Worm (Caenorhabditis elegans): ENCODE data around the gene B0303.16.

B0303.16 gene

ce11 chrIII:8656957-8657356 lies 47.9 kb upstream of the B0303.16 start (continued):
- no peak for TF ChIP-seq unc-39 (tag; optimal IDR thresholded peaks at IDR 0.05)
- peak; percentile 55 for TF ChIP-seq sma-3 (GFP tag; optimal IDR thresholded peaks at IDR 0.05)
- TF ChIP-seq fos-1 (tag; optimal IDR thresholded peaks at IDR 0.05) = peak; percentile 76
- no peak for TF ChIP-seq sem-4 (tag; optimal IDR thresholded peaks at IDR 0.05)
- TF ChIP-seq dmd-4 (tag; optimal IDR thresholded peaks at IDR 0.05) = no peak
- no peak for TF ChIP-seq egl-27 (tag; optimal IDR thresholded peaks at IDR 0.05)
- no peak for TF ChIP-seq blmp-1 (tag; optimal IDR thresholded peaks at IDR 0.05; ENCODE audit: insufficient read depth)
- no peak for TF ChIP-seq nhr-21 (tag; optimal IDR thresholded peaks at IDR 0.05)
- TF ChIP-seq gmeb-1 (tag; optimal IDR thresholded peaks at IDR 0.05) = peak; percentile 55
- no peak for TF ChIP-seq lin-13 (GFP tag; optimal IDR thresholded peaks at IDR 0.05)
- TF ChIP-seq zag-1 (tag; optimal IDR thresholded peaks at IDR 0.05) = no peak
- TF ChIP-seq Y55F3AM.14 (GFP tag; optimal IDR thresholded peaks at IDR 0.05) = no peak
- TF ChIP-seq ceh-16 (tag; optimal IDR thresholded peaks at IDR 0.05) = no peak
- peak; percentile 68 for TF ChIP-seq crh-2 (tag; optimal IDR thresholded peaks at IDR 0.05)
- no peak for TF ChIP-seq nhr-12 (tag; optimal IDR thresholded peaks at IDR 0.05)

DNA sequence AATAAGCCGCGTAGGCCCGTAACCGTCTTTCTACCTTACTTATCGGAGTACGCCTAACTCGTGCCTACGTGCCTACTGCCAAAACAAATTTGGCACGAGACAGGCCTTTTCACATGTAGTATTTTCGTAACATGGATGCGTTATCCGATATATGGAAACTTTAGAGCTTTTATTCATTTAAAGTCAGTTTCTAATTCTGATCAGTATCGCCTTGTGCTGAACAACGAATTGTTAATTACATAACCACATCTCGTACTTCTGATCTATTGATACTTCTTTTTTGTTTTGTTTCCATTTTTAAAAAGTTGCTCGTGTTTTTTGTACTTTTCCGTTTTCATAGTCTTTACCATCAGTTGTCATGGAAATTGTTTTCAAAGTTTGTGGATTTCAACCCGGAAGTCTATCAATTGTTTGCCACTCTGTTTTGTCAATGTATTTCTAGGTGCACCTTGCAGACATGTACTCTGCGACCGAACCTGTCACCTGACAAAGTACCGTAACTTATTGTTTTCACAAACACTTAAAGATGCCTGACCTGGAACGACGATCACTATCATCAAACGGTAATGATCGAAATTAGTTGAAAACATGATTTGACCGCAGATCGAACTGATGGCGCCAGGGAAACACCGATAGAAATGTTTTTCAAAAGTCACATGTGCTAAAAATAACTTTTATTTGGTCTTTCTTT lies 47.0 kb upstream of the B0303.16 start:
- TF ChIP-seq nhr-23 (tag; optimal IDR thresholded peaks at IDR 0.05) (no peak), unc-62 (GFP tag; optimal IDR thresholded peaks at IDR 0.05) (no peak), ama-1 (optimal IDR thresholded peaks at IDR 0.05) (no peak), egl-27 (tag; optimal IDR thresholded peaks at IDR 0.05) (no peak), lsy-2 (tag; optimal IDR thresholded peaks at IDR 0.05) (no peak), snpc-4 (tag; optimal IDR thresholded peaks at IDR 0.05) (no peak), skn-1 (tag; optimal IDR thresholded peaks at IDR 0.05) (no peak), nhr-6 (tag; optimal IDR thresholded peaks at IDR 0.05) (no peak), sma-9 (GFP tag; optimal IDR thresholded peaks at IDR 0.05) (no peak), sma-9 (tag; optimal IDR thresholded peaks at IDR 0.05) (no peak), unc-39 (tag; optimal IDR thresholded peaks at IDR 0.05) (no peak), zag-1 (tag; optimal IDR thresholded peaks at IDR 0.05) (no peak), nhr-11 (tag; optimal IDR thresholded peaks at IDR 0.05) (no peak), sma-3 (GFP tag; optimal IDR thresholded peaks at IDR 0.05) (no peak), Y55F3AM.14 (GFP tag; optimal IDR thresholded peaks at IDR 0.05) (no peak), nhr-129 (tag; optimal IDR thresholded peaks at IDR 0.05) (no peak), unc-55 (GFP tag; optimal IDR thresholded peaks at IDR 0.05) (no peak)

DNA sequence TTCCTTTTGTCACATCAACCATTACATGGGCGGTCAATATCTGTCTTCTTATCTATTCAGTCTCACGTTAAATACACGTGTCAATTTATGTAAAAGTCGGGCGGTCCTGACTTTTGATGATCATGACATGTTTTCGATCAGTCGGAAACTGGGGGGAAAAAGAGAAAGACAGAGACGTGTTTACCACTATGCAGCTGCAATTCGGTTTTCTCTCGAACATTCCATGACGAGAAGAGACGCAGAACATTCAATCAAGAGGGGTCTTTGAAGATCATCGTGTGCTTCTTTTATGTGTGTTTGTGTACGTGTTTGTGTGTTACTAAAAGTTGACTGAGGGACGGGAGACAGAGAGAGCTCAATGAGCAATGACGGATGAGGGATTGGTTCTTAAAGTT lies 46.5 kb upstream of the B0303.16 start:
- TF ChIP-seq snpc-4 (tag; optimal IDR thresholded peaks at IDR 0.05) (peak; percentile 31), nhr-10 (tag; optimal IDR thresholded peaks at IDR 0.05) (no peak), nhr-21 (tag; optimal IDR thresholded peaks at IDR 0.05) (peak; percentile 97), alr-1 (tag; optimal IDR thresholded peaks at IDR 0.05) (no peak), lsy-2 (tag; optimal IDR thresholded peaks at IDR 0.05) (peak; percentile 28 to 91), mbf-1 (tag; optimal IDR thresholded peaks at IDR 0.05) (no peak), fos-1 (tag; optimal IDR thresholded peaks at IDR 0.05) (peak; percentile 83), mdl-1 (tag; optimal IDR thresholded peaks at IDR 0.05) (peak in 1 of 2 experiments; percentile 84), unc-55 (GFP tag; optimal IDR thresholded peaks at IDR 0.05) (peak; percentile 95), crh-2 (tag; optimal IDR thresholded peaks at IDR 0.05) (peak; percentile 99), sma-3 (GFP tag; optimal IDR thresholded peaks at IDR 0.05) (peak; percentile 97), unc-62 (GFP tag; optimal IDR thresholded peaks at IDR 0.05) (peak; percentile 59), gmeb-1 (tag; optimal IDR thresholded peaks at IDR 0.05) (peak; percentile 82), dmd-4 (tag; optimal IDR thresholded peaks at IDR 0.05) (no peak), C34F6.9 (tag; optimal IDR thresholded peaks at IDR 0.05) (peak; percentile 96), ztf-11 (tag; optimal IDR thresholded peaks at IDR 0.05) (no peak), ztf-1 (GFP tag; conservative IDR thresholded peaks at IDR 0.05) (no peak), nhr-25 (tag; optimal IDR thresholded peaks at IDR 0.05) (peak; percentile 97), mab-5 (tag; optimal IDR thresholded peaks at IDR 0.05) (peak; percentile 53), lin-13 (GFP tag; optimal IDR thresholded peaks at IDR 0.05) (peak; percentile 79), nhr-129 (tag; optimal IDR thresholded peaks at IDR 0.05) (peak; percentile 97), sem-4 (tag; optimal IDR thresholded peaks at IDR 0.05) (peak; percentile 92), sma-9 (GFP tag; optimal IDR thresholded peaks at IDR 0.05) (peak; percentile 95), sma-9 (tag; optimal IDR thresholded peaks at IDR 0.05) (no peak), zag-1 (tag; optimal IDR thresholded peaks at IDR 0.05) (peak; percentile 54), F13H6.1 (tag; optimal IDR thresholded peaks at IDR 0.05) (peak; percentile 98), nhr-6 (tag; optimal IDR thresholded peaks at IDR 0.05) (peak; percentile 93), blmp-1 (tag; optimal IDR thresholded peaks at IDR 0.05; ENCODE audit: insufficient read depth) (peak; percentile 45), ceh-16 (tag; optimal IDR thresholded peaks at IDR 0.05) (no peak), ztf-4 (tag; optimal IDR thresholded peaks at IDR 0.05) (peak; percentile 93), egl-27 (tag; optimal IDR thresholded peaks at IDR 0.05) (peak; percentile 53), lin-11 (tag; optimal IDR thresholded peaks at IDR 0.05) (peak; percentile 53), lin-39 (tag; optimal IDR thresholded peaks at IDR 0.05) (no peak), Y55F3AM.14 (GFP tag; optimal IDR thresholded peaks at IDR 0.05) (peak; percentile 94), ama-1 (optimal IDR thresholded peaks at IDR 0.05) (peak; percentile 67)

Data from whole organism, L2 larva.